Worm (Caenorhabditis elegans) whole organism, late embryonic: ENCODE results near the gene hpl-2.

Source experiments
- ahr-1 ChIP-seq: sonication (generic microtip); optimal IDR thresholded peaks from 2 replicates; lab custom pipeline; 2016; ENCODE audit warnings: missing genetic modification characterization, missing compliant biosample characterization
- elt-4 ChIP-seq: sonication (generic microtip); optimal IDR thresholded peaks from 2 replicates; lab custom pipeline; 2016; ENCODE audit warnings: missing genetic modification characterization, missing compliant biosample characterization

DNA sequence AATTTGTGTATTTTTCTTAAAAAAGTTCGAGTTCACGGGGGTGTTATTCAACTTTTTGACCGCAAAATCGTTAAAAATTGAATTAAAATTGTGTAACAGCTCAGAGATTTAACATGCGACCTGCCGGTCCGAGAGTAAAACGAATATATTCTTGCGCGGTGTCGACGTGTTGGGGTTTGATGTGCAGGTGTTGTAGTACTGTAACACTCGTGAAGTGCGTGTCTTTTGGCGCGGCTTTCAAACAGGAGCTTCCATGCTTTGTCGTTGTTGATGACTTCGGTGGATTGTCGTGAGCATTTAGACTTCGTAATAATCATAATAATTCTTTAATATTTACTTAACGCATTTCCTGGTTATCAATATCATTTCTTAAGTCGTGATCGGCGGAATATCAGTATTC lies 24.8 kb downstream of the hpl-2 start, which contains the start of gene tat-3:
- TF ChIP-seq elt-4 (tag; lab: Kevin White, UChicago) (no peak), ahr-1 (tag; lab: Kevin White, UChicago) (no peak)
